Worm (Caenorhabditis elegans) whole organism, L4 larva: ENCODE results near the gene ugt-38.

ENCODE experiments used
- ama-1 ChIP-seq: fragments of 150-350 bp; optimal IDR thresholded peaks from 2 replicates; lab custom pipeline; 2014; ENCODE audit warnings: inconsistent platforms, mixed read lengths
- ceh-82 ChIP-seq: sonication (generic microtip); optimal IDR thresholded peaks from 2 replicates; lab custom pipeline; 2017; ENCODE audit warnings: missing biosample characterization, missing genetic modification characterization
- ctbp-1 ChIP-seq: fragments of 200-800 bp; sonication (Bioruptor generic); IDR thresholded peaks from 2 replicates; pipeline ENCODE4 v1.3.6; 2022; ENCODE audit warnings: missing genetic modification reagents, missing genetic modification characterization, missing compliant biosample characterization
- egl-43 ChIP-seq: fragments of 200-800 bp; sonication (Bioruptor generic); IDR thresholded peaks from 2 replicates; pipeline ENCODE4 v1.3.6; 2022; ENCODE audit warnings: missing genetic modification reagents, missing genetic modification characterization, missing compliant biosample characterization
- fkh-10 ChIP-seq: fragments of 150-350 bp; optimal IDR thresholded peaks from 2 replicates; lab custom pipeline; 2014; ENCODE audit warnings: missing biosample characterization, missing genetic modification reagents, missing genetic modification characterization
- lin-39 ChIP-seq: fragments of 150-350 bp; optimal IDR thresholded peaks from 2 replicates; lab custom pipeline; 2014; ENCODE audit warnings: missing biosample characterization, missing genetic modification reagents, missing genetic modification characterization
- lsy-2 ChIP-seq, 2 experiments: fragments of 150-350 bp in 1 of 2; sonication (generic microtip) in 1 of 2; optimal IDR thresholded peaks; 2 replicates each; lab custom pipeline; 2014 to 2017; ENCODE audit warnings: missing biosample characterization in 2 of 2, missing genetic modification characterization in 2 of 2
- madf-5 ChIP-seq, 2 experiments: fragments of 200-800 bp; sonication (Bioruptor generic); IDR thresholded peaks; 2 replicates each; pipeline ENCODE4 v1.3.6; 2022; ENCODE audit warnings: missing compliant biosample characterization in 2 of 2, missing genetic modification characterization in 2 of 2
- nhr-28 ChIP-seq: fragments of 150-350 bp; optimal IDR thresholded peaks from 2 replicates; lab custom pipeline; 2014; ENCODE audit warnings: missing biosample characterization, missing genetic modification characterization
- pha-4 ChIP-seq, 2 experiments: fragments of 150-350 bp in 1 of 2; fragments of 200-800 bp in 1 of 2; sonication (Bioruptor generic) in 1 of 2; IDR thresholded peaks in 1 of 2; optimal IDR thresholded peaks in 1 of 2; 2 replicates each; pipeline versions ENCODE4 v1.3.6 to Lab custom; 2014 to 2022; ENCODE audit warnings: missing genetic modification characterization in 2 of 2, missing genetic modification reagents in 2 of 2, missing biosample characterization in 1 of 2, missing compliant biosample characterization in 1 of 2
- zag-1 ChIP-seq: fragments of 150-350 bp; optimal IDR thresholded peaks from 2 replicates; lab custom pipeline; 2014; ENCODE audit warnings: missing biosample characterization, missing genetic modification characterization
- ztf-11 ChIP-seq: fragments of 150-350 bp; optimal IDR thresholded peaks from 2 replicates; lab custom pipeline; 2014; ENCODE audit warnings: missing biosample characterization, missing genetic modification characterization

- TF ChIP-seq lsy-2 (tag; optimal IDR thresholded peaks at IDR 0.05; lab: Kevin White, UChicago): no peak
- no peak for TF ChIP-seq ceh-82 (tag; lab: Kevin White, UChicago)
- TF ChIP-seq ztf-11 (tag; lab: Kevin White, UChicago): no peak
- TF ChIP-seq pha-4 (GFP tag; IDR thresholded peaks at IDR 0.05; lab: Robert Waterston, UW): no peak
- TF ChIP-seq pha-4 (tag; optimal IDR thresholded peaks at IDR 0.05; lab: Kevin White, UChicago): no peak
- no peak for TF ChIP-seq madf-5 (GFP tag; IDR thresholded peaks at IDR 0.05; lab: Robert Waterston, UW)
- no peak for TF ChIP-seq ctbp-1 (GFP tag; lab: Robert Waterston, UW)
- no peak for TF ChIP-seq lin-39 (tag; lab: Kevin White, UChicago)
- no peak for TF ChIP-seq zag-1
- no peak for TF ChIP-seq fkh-10
- TF ChIP-seq ama-1 (lab: Kevin White, UChicago): no peak
- TF ChIP-seq egl-43 (GFP tag; lab: Robert Waterston, UW): no peak
- no peak for TF ChIP-seq nhr-28 (tag; lab: Kevin White, UChicago)
Measured at ce11 chrV:7164210-7164609, 16.9 kb upstream of the ugt-38 start, which contains the start of gene srh-83.
